Fruit fly (Drosophila melanogaster) S2 (cell line): Measurements from ENCODE around the gene CG1368.

Experiments used
- CG8478 ChIP-seq: fragments of >200 bp; optimal IDR thresholded peaks from 2 replicates; lab custom pipeline; 2018
- CTCF ChIP-seq, 2 experiments: fragments of >200 bp; optimal IDR thresholded peaks; 2 replicates each; lab custom pipeline; 2018

DNA sequence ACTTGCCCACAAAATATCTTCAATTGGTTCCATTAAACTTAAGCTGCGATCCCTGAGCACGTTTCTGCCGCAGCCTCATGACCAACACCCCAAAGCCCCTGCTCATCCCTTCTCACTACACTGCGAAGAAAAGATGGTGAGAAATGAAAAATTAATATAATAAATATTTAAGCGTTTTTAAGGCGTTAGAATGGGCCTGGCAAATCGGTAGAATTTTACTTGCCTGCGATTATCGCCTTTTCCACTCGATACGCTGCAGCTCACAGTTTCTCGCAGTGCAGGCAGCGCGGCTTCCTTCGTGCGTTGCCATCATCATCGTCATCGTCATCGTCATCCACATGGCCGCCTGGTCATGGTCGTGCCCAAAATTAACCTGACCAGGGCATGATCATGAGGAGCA, 26.4 kb upstream of the CG1368 start:
- no peak for TF ChIP-seq CG8478 (lab: Kevin White, UChicago)
- no peak for TF ChIP-seq CTCF (optimal IDR thresholded peaks at IDR 0.05; lab: Kevin White, UChicago)
